Fruit fly (Drosophila melanogaster) whole organism, embryonic: ENCODE data around the gene CG31819.

Experiments
- Adf1 ChIP-seq: fragments of 200-800 bp; sonication (Bioruptor generic); IDR thresholded peaks from 2 replicates; pipeline ENCODE4 v1.3.6; 2022; ENCODE audit warnings: missing biosample characterization, missing genetic modification characterization
- Atf-2 ChIP-seq: fragments of 200-800 bp; sonication (Bioruptor generic); optimal IDR thresholded peaks from 2 replicates; lab custom pipeline; 2016; ENCODE audit warnings: missing biosample characterization, missing genetic modification characterization
- BEAF-32 ChIP-seq: fragments of 200-800 bp; sonication (Bioruptor generic); optimal IDR thresholded peaks from 3 replicates; lab custom pipeline; 2017; ENCODE audit warnings: missing biosample characterization, missing genetic modification characterization, mild to moderate bottlenecking, moderate library complexity, missing genetic modification reagents
- CG10321 ChIP-seq: fragments of 200-800 bp; sonication (Bioruptor generic); IDR thresholded peaks from 2 replicates; pipeline ENCODE4 v1.3.6; 2022; ENCODE audit warnings: missing biosample characterization, missing genetic modification characterization
- CG12391 ChIP-seq: fragments of 200-800 bp; sonication (Bioruptor generic); optimal IDR thresholded peaks from 3 replicates; lab custom pipeline; 2018; ENCODE audit warnings: missing biosample characterization, mild to moderate bottlenecking, missing genetic modification characterization, moderate library complexity
- CG12744 ChIP-seq: fragments of 200-800 bp; sonication (Bioruptor generic); optimal IDR thresholded peaks from 2 replicates; lab custom pipeline; 2016; ENCODE audit warnings: missing biosample characterization, missing genetic modification characterization
- CG12942 ChIP-seq: fragments of 200-800 bp; sonication (Bioruptor generic); optimal IDR thresholded peaks from 3 replicates; lab custom pipeline; 2016; ENCODE audit warnings: missing biosample characterization, missing genetic modification characterization
- CG14050 ChIP-seq: fragments of 200-800 bp; sonication (Bioruptor generic); IDR thresholded peaks from 3 replicates; pipeline ENCODE4 v1.3.6; 2022; ENCODE audit warnings: missing biosample characterization, missing genetic modification characterization
- CG14965 ChIP-seq: fragments of 200-800 bp; sonication (Bioruptor generic); optimal IDR thresholded peaks from 2 replicates; lab custom pipeline; 2016; ENCODE audit warnings: missing biosample characterization, missing genetic modification characterization, borderline replicate concordance
- CG15696 ChIP-seq: fragments of 200-800 bp; sonication (Bioruptor generic); optimal IDR thresholded peaks from 2 replicates; lab custom pipeline; 2019; ENCODE audit warnings: missing biosample characterization, mild to moderate bottlenecking, missing genetic modification characterization, moderate library complexity
- CG1602 ChIP-seq: fragments of 200-800 bp; sonication (Bioruptor generic); optimal IDR thresholded peaks from 3 replicates; lab custom pipeline; 2016; ENCODE audit warnings: missing biosample characterization, missing genetic modification characterization
- CG16863 ChIP-seq: fragments of 200-800 bp; sonication (Bioruptor generic); optimal IDR thresholded peaks from 3 replicates; lab custom pipeline; 2016; ENCODE audit warnings: missing biosample characterization, missing genetic modification characterization
- CG17359 ChIP-seq: fragments of 200-800 bp; sonication (Bioruptor generic); optimal IDR thresholded peaks from 3 replicates; lab custom pipeline; 2018; ENCODE audit warnings: missing biosample characterization, mild to moderate bottlenecking, missing genetic modification characterization, moderate library complexity
- CG30020 ChIP-seq: fragments of 200-800 bp; optimal IDR thresholded peaks from 2 replicates; lab custom pipeline; 2019; ENCODE audit warnings: missing biosample characterization, mild to moderate bottlenecking, missing genetic modification characterization, moderate library complexity
- CG31224 ChIP-seq: fragments of 200-800 bp; sonication (Bioruptor generic); IDR thresholded peaks from 2 replicates; pipeline ENCODE4 v1.3.6; 2022; ENCODE audit warnings: missing biosample characterization, missing genetic modification characterization
- CG32767 ChIP-seq: fragments of 200-800 bp; sonication (Bioruptor generic); IDR thresholded peaks from 2 replicates; pipeline ENCODE4 v1.3.6; 2022; ENCODE audit warnings: missing biosample characterization, missing genetic modification characterization
- CG32772 ChIP-seq: fragments of 200-800 bp; sonication (Bioruptor generic); IDR thresholded peaks from 2 replicates; pipeline ENCODE4 v1.3.6; 2022; ENCODE audit warnings: missing biosample characterization, missing genetic modification characterization
- CG4328 ChIP-seq: fragments of 200-800 bp; sonication (Bioruptor generic); optimal IDR thresholded peaks from 3 replicates; lab custom pipeline; 2017; ENCODE audit warnings: missing biosample characterization, missing genetic modification reagents, missing genetic modification characterization
- CG4404 ChIP-seq: fragments of 200-800 bp; sonication (Bioruptor generic); IDR thresholded peaks from 2 replicates; pipeline ENCODE4 v1.3.6; 2022; ENCODE audit warnings: missing biosample characterization, missing genetic modification characterization
- CG4854 ChIP-seq: fragments of 200-800 bp; sonication (Bioruptor generic); optimal IDR thresholded peaks from 2 replicates; lab custom pipeline; 2016; ENCODE audit warnings: missing biosample characterization, missing genetic modification characterization, inconsistent platforms
- CG6254 ChIP-seq: fragments of 200-800 bp; sonication (Bioruptor generic); optimal IDR thresholded peaks from 3 replicates; lab custom pipeline; 2017; ENCODE audit warnings: mild to moderate bottlenecking, missing biosample characterization, missing genetic modification reagents, missing genetic modification characterization
- CG6654 ChIP-seq: fragments of 200-800 bp; sonication (Bioruptor generic); optimal IDR thresholded peaks from 2 replicates; lab custom pipeline; 2017; ENCODE audit warnings: missing biosample characterization, mild to moderate bottlenecking, missing genetic modification characterization
- CG7357 ChIP-seq: fragments of 200-800 bp; sonication (Bioruptor generic); IDR thresholded peaks from 3 replicates; pipeline ENCODE4 v1.3.6; 2022; ENCODE audit warnings: missing biosample characterization, missing genetic modification characterization
- CG7786 ChIP-seq: fragments of 200-800 bp; sonication (Bioruptor generic); optimal IDR thresholded peaks from 2 replicates; lab custom pipeline; 2016; ENCODE audit warnings: missing biosample characterization, missing genetic modification characterization
- Camta ChIP-seq: fragments of 200-800 bp; sonication (Bioruptor generic); optimal IDR thresholded peaks from 2 replicates; lab custom pipeline; 2016; ENCODE audit warnings: missing biosample characterization, missing genetic modification characterization
- Dip2 ChIP-seq: fragments of 200-800 bp; sonication (Bioruptor generic); IDR thresholded peaks from 2 replicates; pipeline ENCODE4 v1.3.6; 2022; ENCODE audit warnings: missing biosample characterization, missing genetic modification characterization
- Hey ChIP-seq: fragments of 200-800 bp; sonication (Bioruptor generic); optimal IDR thresholded peaks from 3 replicates; lab custom pipeline; 2018; ENCODE audit warnings: missing biosample characterization, mild to moderate bottlenecking, missing genetic modification characterization
- Hr51 ChIP-seq, 2 experiments: fragments of 200-800 bp; sonication (Bioruptor generic); optimal IDR thresholded peaks; 2 replicates in 1 of 2; 3 replicates in 1 of 2; lab custom pipeline; 2016 to 2018; ENCODE audit warnings: missing biosample characterization in 2 of 2, missing genetic modification characterization in 2 of 2, mild to moderate bottlenecking in 1 of 2, moderate library complexity in 1 of 2
- Lhr ChIP-seq: fragments of 200-800 bp; sonication (Bioruptor generic); optimal IDR thresholded peaks from 3 replicates; lab custom pipeline; 2017; ENCODE audit warnings: mild to moderate bottlenecking, missing biosample characterization, missing genetic modification reagents, missing genetic modification characterization
- Mrtf ChIP-seq: fragments of 200-800 bp; sonication (Bioruptor generic); IDR thresholded peaks from 3 replicates; pipeline ENCODE4 v1.3.6; 2022; ENCODE audit warnings: missing biosample characterization, missing genetic modification characterization
- Myb ChIP-seq: fragments of 200-800 bp; sonication (Bioruptor generic); optimal IDR thresholded peaks from 2 replicates; lab custom pipeline; 2016; ENCODE audit warnings: missing biosample characterization, missing genetic modification characterization
- Taf1 ChIP-seq: fragments of 200-800 bp; sonication (Bioruptor generic); IDR thresholded peaks from 2 replicates; pipeline ENCODE4 v1.3.6; 2022; ENCODE audit warnings: missing biosample characterization, missing genetic modification characterization
- ap ChIP-seq: fragments of 200-800 bp; sonication (Bioruptor generic); IDR thresholded peaks from 2 replicates; pipeline ENCODE4 v1.3.6; 2022; ENCODE audit warnings: missing biosample characterization, missing genetic modification characterization
- br ChIP-seq: fragments of >200 bp; optimal IDR thresholded peaks from 2 replicates; lab custom pipeline; 2017
- dan ChIP-seq: fragments of 200-800 bp; sonication (Bioruptor generic); IDR thresholded peaks from 2 replicates; pipeline ENCODE4 v1.3.6; 2022; ENCODE audit warnings: missing biosample characterization, missing genetic modification characterization
- dpn ChIP-seq, 2 experiments: fragments of 200-800 bp; sonication (Bioruptor generic); optimal IDR thresholded peaks; 3 replicates each; lab custom pipeline; 2016; ENCODE audit warnings: missing biosample characterization in 2 of 2, missing genetic modification characterization in 2 of 2
- exex ChIP-seq: fragments of 200-800 bp; sonication (Bioruptor generic); optimal IDR thresholded peaks from 4 replicates; lab custom pipeline; 2018; ENCODE audit warnings: missing biosample characterization, mild to moderate bottlenecking, missing genetic modification characterization, moderate library complexity
- knrl ChIP-seq: fragments of 200-800 bp; sonication (Bioruptor generic); IDR thresholded peaks from 3 replicates; pipeline ENCODE4 v1.3.6; 2022; ENCODE audit warnings: missing biosample characterization, missing genetic modification characterization; ENCODE audit not compliant: partially characterized antibody
- lab ChIP-seq: fragments of 200-800 bp; sonication (Bioruptor generic); optimal IDR thresholded peaks from 3 replicates; lab custom pipeline; 2017; ENCODE audit warnings: missing biosample characterization, missing genetic modification characterization, mild to moderate bottlenecking, moderate library complexity, missing genetic modification reagents
- luna ChIP-seq: fragments of 200-800 bp; sonication (Bioruptor generic); optimal IDR thresholded peaks from 2 replicates; lab custom pipeline; 2016; ENCODE audit warnings: missing biosample characterization, missing genetic modification characterization
- nau ChIP-seq: fragments of 200-800 bp; sonication (Bioruptor generic); optimal IDR thresholded peaks from 3 replicates; lab custom pipeline; 2017; ENCODE audit warnings: missing biosample characterization, mild to moderate bottlenecking, missing genetic modification characterization, missing genetic modification reagents
- nmo ChIP-seq: fragments of 200-800 bp; sonication (Bioruptor generic); optimal IDR thresholded peaks from 2 replicates; lab custom pipeline; 2018; ENCODE audit warnings: missing biosample characterization, mild to moderate bottlenecking, missing genetic modification characterization, moderate library complexity
- odd ChIP-seq: fragments of 200-800 bp; sonication (Bioruptor generic); optimal IDR thresholded peaks from 2 replicates; lab custom pipeline; 2017; ENCODE audit warnings: missing biosample characterization, mild to moderate bottlenecking, missing genetic modification characterization
- onecut ChIP-seq: fragments of 200-800 bp; sonication (Bioruptor generic); IDR thresholded peaks from 2 replicates; pipeline ENCODE4 v1.3.6; 2022; ENCODE audit warnings: missing biosample characterization, missing genetic modification characterization
- prd ChIP-seq, 3 experiments: fragments of >200 bp in 2 of 3; fragments of 200-800 bp in 1 of 3; sonication (Bioruptor generic) in 1 of 3; optimal IDR thresholded peaks in 2 of 3; IDR thresholded peaks in 1 of 3; 2 replicates in 2 of 3; 3 replicates in 1 of 3; pipeline versions ENCODE4 v1.3.6 to Lab custom; 2017 to 2022; ENCODE audit warnings: missing biosample characterization in 1 of 3, missing genetic modification characterization in 1 of 3
- sd ChIP-seq: fragments of 200-800 bp; sonication (Bioruptor generic); optimal IDR thresholded peaks from 3 replicates; lab custom pipeline; 2018; ENCODE audit warnings: missing biosample characterization, mild to moderate bottlenecking, missing genetic modification characterization, moderate library complexity
- seq ChIP-seq: fragments of 200-800 bp; sonication (Bioruptor generic); IDR thresholded peaks from 2 replicates; pipeline ENCODE4 v1.3.6; 2022; ENCODE audit warnings: missing biosample characterization, missing genetic modification characterization
- shn ChIP-seq: fragments of 200-800 bp; sonication (Bioruptor generic); optimal IDR thresholded peaks from 3 replicates; lab custom pipeline; 2016; ENCODE audit warnings: missing biosample characterization, missing genetic modification characterization
- trh ChIP-seq: fragments of 200-800 bp; sonication (Bioruptor generic); optimal IDR thresholded peaks from 2 replicates; lab custom pipeline; 2016; ENCODE audit warnings: missing biosample characterization, missing genetic modification characterization
- unpg ChIP-seq: fragments of 200-800 bp; sonication (Bioruptor generic); optimal IDR thresholded peaks from 3 replicates; lab custom pipeline; 2018; ENCODE audit warnings: missing biosample characterization, mild to moderate bottlenecking, missing genetic modification characterization, moderate library complexity
- zfh2 ChIP-seq: fragments of 200-800 bp; sonication (Bioruptor generic); optimal IDR thresholded peaks from 2 replicates; lab custom pipeline; 2016; ENCODE audit warnings: missing biosample characterization, missing genetic modification characterization

The CG31819 gene

DNA sequence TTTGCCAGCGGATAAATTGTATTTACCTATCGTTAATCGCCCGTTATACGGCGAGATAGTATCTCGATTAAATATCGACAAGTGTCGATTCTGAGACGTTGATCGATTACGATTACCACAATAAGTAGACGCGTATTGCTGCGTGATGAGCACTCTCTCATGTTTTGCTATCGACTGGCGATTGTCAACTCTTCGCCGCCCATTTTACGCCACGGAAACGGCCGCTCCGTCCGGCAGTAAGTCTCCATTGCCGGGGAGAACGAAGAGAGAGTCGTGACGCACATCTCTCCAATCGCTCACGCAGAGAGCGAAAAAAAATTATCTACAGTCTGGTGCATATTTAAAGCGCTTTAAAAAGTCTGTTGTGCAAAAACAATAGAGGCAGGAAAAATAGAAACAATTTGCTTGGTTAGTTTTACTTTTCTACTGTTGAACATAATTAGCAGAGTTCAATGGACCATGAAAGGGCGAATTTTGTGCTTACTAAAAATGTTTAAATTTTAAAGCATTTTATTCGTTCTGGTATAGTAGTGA is 40.4 kb downstream of the CG31819 start, which contains the start of gene CG46309 (continued):
- TF ChIP-seq knrl (no peak; the same call in 2 of the 3 replicates), sd (tag; lab: Kevin White, UChicago) (no peak), Hey (no peak), CG31224 (GFP tag; lab: Robert Waterston, UW) (no peak), Hr51 (GFP tag; optimal IDR thresholded peaks at IDR 0.05; lab: Kevin White, UChicago) (peak in 1 of 2 experiments; percentile 31), Myb (GFP tag; lab: Kevin White, UChicago) (peak; percentile 73), CG7357 (no peak), shn (no peak), unpg (GFP tag; lab: Kevin White, UChicago) (no peak), ap (GFP tag; lab: Robert Waterston, UW) (no peak), onecut (no peak), CG1602 (peak; percentile 10), CG10321 (GFP tag; lab: Robert Waterston, UW) (no peak), odd (no peak), Adf1 (peak; percentile 30; the same call in 1 of the 2 replicates), CG16863 (GFP tag; lab: Kevin White, UChicago) (peak; percentile 15), exex (tag; lab: Kevin White, UChicago) (peak; percentile 40), CG6654 (GFP tag; lab: Kevin White, UChicago) (no peak), Taf1 (GFP tag; lab: Robert Waterston, UW) (peak; percentile 30; the same call in 1 of the 2 replicates), CG32772 (GFP tag; lab: Robert Waterston, UW) (no peak), CG32767 (GFP tag; lab: Robert Waterston, UW) (no peak), seq (GFP tag; lab: Robert Waterston, UW) (no peak), Lhr (GFP tag; lab: Kevin White, UChicago) (no peak), CG4404 (GFP tag; lab: Robert Waterston, UW) (no peak), CG15696 (no peak), zfh2 (GFP tag; lab: Kevin White, UChicago) (peak; percentile 49), luna (GFP tag; lab: Kevin White, UChicago) (no peak), CG12942 (GFP tag; lab: Kevin White, UChicago) (peak; percentile 22), CG14050 (GFP tag; lab: Robert Waterston, UW) (peak; percentile 23; the same call in 1 of the 3 replicates), Atf-2 (no peak), dpn (GFP tag; optimal IDR thresholded peaks at IDR 0.05; lab: Kevin White, UChicago) (peak; percentile 1 to 49), dan (GFP tag; lab: Robert Waterston, UW) (no peak), CG14965 (GFP tag; lab: Kevin White, UChicago) (no peak), CG17359 (tag; lab: Kevin White, UChicago) (peak; percentile 26), BEAF-32 (peak; percentile 41), nmo (GFP tag; lab: Kevin White, UChicago) (no peak), CG7786 (peak; percentile 3), Dip2 (no peak), CG30020 (no peak), CG6254 (peak; percentile 9), nau (GFP tag; lab: Kevin White, UChicago) (no peak), br (lab: Kevin White, UChicago) (no peak), Mrtf (GFP tag; lab: Robert Waterston, UW) (no peak), CG4328 (GFP tag; lab: Kevin White, UChicago) (no peak), CG12744 (no peak), Camta (peak; percentile 13), prd (optimal IDR thresholded peaks at IDR 0.05; lab: Kevin White, UChicago) (no peak), prd (GFP tag; IDR thresholded peaks at IDR 0.05; lab: Robert Waterston, UW) (no peak), CG4854 (GFP tag; lab: Kevin White, UChicago) (no peak), trh (no peak), lab (GFP tag; lab: Kevin White, UChicago) (peak; percentile 59), CG12391 (no peak)
